Worm (Caenorhabditis elegans) whole organism, late embryonic: ENCODE measurements around the gene wht-2.

ENCODE experiments used
- C08G9.2 ChIP-seq: sonication (generic microtip); optimal IDR thresholded peaks from 2 replicates; lab custom pipeline; 2016; ENCODE audit warnings: mild to moderate bottlenecking, missing genetic modification characterization, moderate library complexity, missing compliant biosample characterization
- C38D4.7 ChIP-seq: fragments of 200-800 bp; sonication (Bioruptor generic); optimal IDR thresholded peaks from 2 replicates; lab custom pipeline; 2018; ENCODE audit warnings: mild to moderate bottlenecking, missing genetic modification characterization, moderate library complexity, missing compliant biosample characterization
- F13H6.1 ChIP-seq: sonication (generic microtip); optimal IDR thresholded peaks from 2 replicates; lab custom pipeline; 2016; ENCODE audit warnings: missing genetic modification characterization, missing compliant biosample characterization
- T23F11.4 ChIP-seq: fragments of 200-800 bp; sonication (Bioruptor generic); optimal IDR thresholded peaks from 2 replicates; lab custom pipeline; 2018; ENCODE audit warnings: mild to moderate bottlenecking, missing genetic modification characterization, missing compliant biosample characterization
- Y22D7AL.16 ChIP-seq: sonication (generic microtip); optimal IDR thresholded peaks from 2 replicates; lab custom pipeline; 2016; ENCODE audit warnings: missing genetic modification characterization, missing compliant biosample characterization
- ama-1 ChIP-seq: fragments of 150-350 bp; optimal IDR thresholded peaks from 2 replicates; lab custom pipeline; 2014
- ceh-14 ChIP-seq: sonication (generic microtip); optimal IDR thresholded peaks from 2 replicates; lab custom pipeline; 2016; ENCODE audit warnings: missing genotype, missing genetic modification characterization, missing compliant biosample characterization
- ceh-18 ChIP-seq: sonication (generic microtip); optimal IDR thresholded peaks from 2 replicates; lab custom pipeline; 2016; ENCODE audit warnings: missing genetic modification characterization, missing compliant biosample characterization
- ceh-19 ChIP-seq: fragments of 200-800 bp; sonication (Bioruptor generic); optimal IDR thresholded peaks from 2 replicates; lab custom pipeline; 2018; ENCODE audit warnings: mild to moderate bottlenecking, missing genetic modification characterization, missing compliant biosample characterization
- ceh-2 ChIP-seq: sonication (generic microtip); optimal IDR thresholded peaks from 2 replicates; lab custom pipeline; 2016; ENCODE audit warnings: missing genotype, missing genetic modification characterization, missing compliant biosample characterization
- ceh-22 ChIP-seq: sonication (generic microtip); optimal IDR thresholded peaks from 2 replicates; lab custom pipeline; 2017; ENCODE audit warnings: missing biosample characterization, missing genetic modification characterization
- ceh-31 ChIP-seq: sonication (generic microtip); optimal IDR thresholded peaks from 2 replicates; lab custom pipeline; 2016; ENCODE audit warnings: missing genetic modification characterization, missing compliant biosample characterization
- ceh-45 ChIP-seq: fragments of 200-800 bp; sonication (Bioruptor generic); IDR thresholded peaks from 2 replicates; pipeline ENCODE4 v1.3.6; 2022; ENCODE audit warnings: missing genetic modification reagents, missing genetic modification characterization, missing compliant biosample characterization
- ceh-48 ChIP-seq: sonication (generic microtip); optimal IDR thresholded peaks from 2 replicates; lab custom pipeline; 2016; ENCODE audit warnings: missing genetic modification characterization, inconsistent platforms, missing compliant biosample characterization
- che-1 ChIP-seq: sonication (generic microtip); optimal IDR thresholded peaks from 2 replicates; lab custom pipeline; 2016; ENCODE audit warnings: mild to moderate bottlenecking, missing genetic modification characterization, missing compliant biosample characterization
- dve-1 ChIP-seq: sonication (generic microtip); optimal IDR thresholded peaks from 2 replicates; lab custom pipeline; 2017; ENCODE audit warnings: antibody characterized with exemption, mild to moderate bottlenecking, missing genetic modification characterization, missing compliant biosample characterization
- elt-2 ChIP-seq: sonication (generic microtip); optimal IDR thresholded peaks from 2 replicates; lab custom pipeline; 2016; ENCODE audit warnings: missing genetic modification reagents, missing genetic modification characterization, missing compliant biosample characterization
- elt-4 ChIP-seq: sonication (generic microtip); optimal IDR thresholded peaks from 2 replicates; lab custom pipeline; 2016; ENCODE audit warnings: missing genetic modification characterization, missing compliant biosample characterization
- ets-4 ChIP-seq: sonication (generic microtip); optimal IDR thresholded peaks from 2 replicates; lab custom pipeline; 2016; ENCODE audit warnings: missing genetic modification characterization, missing compliant biosample characterization
- eyg-1 ChIP-seq: sonication (generic microtip); optimal IDR thresholded peaks from 2 replicates; lab custom pipeline; 2016; ENCODE audit warnings: missing genotype, missing genetic modification characterization, missing compliant biosample characterization
- fax-1 ChIP-seq: sonication (generic microtip); optimal IDR thresholded peaks from 2 replicates; lab custom pipeline; 2016; ENCODE audit warnings: missing genotype, missing genetic modification characterization, missing compliant biosample characterization
- fkh-6 ChIP-seq: sonication (generic microtip); optimal IDR thresholded peaks from 2 replicates; lab custom pipeline; 2016; ENCODE audit warnings: missing genetic modification characterization, missing compliant biosample characterization
- gmeb-2 ChIP-seq: sonication (generic microtip); optimal IDR thresholded peaks from 2 replicates; lab custom pipeline; 2016; ENCODE audit warnings: missing genetic modification characterization, inconsistent platforms, missing compliant biosample characterization
- hlh-13 ChIP-seq: fragments of 200-800 bp; sonication (Bioruptor generic); optimal IDR thresholded peaks from 2 replicates; lab custom pipeline; 2018; ENCODE audit warnings: mild to moderate bottlenecking, missing genetic modification characterization, missing compliant biosample characterization
- hlh-30 ChIP-seq: sonication (generic microtip); optimal IDR thresholded peaks from 2 replicates; lab custom pipeline; 2017; ENCODE audit warnings: antibody characterized with exemption, missing genetic modification characterization, missing compliant biosample characterization; ENCODE audit not compliant: insufficient read depth
- lim-6 ChIP-seq: sonication (generic microtip); optimal IDR thresholded peaks from 2 replicates; lab custom pipeline; 2016; ENCODE audit warnings: missing genetic modification characterization, missing compliant biosample characterization
- lin-11 ChIP-seq: fragments of 200-800 bp; sonication (Bioruptor generic); optimal IDR thresholded peaks from 2 replicates; lab custom pipeline; 2018; ENCODE audit warnings: mild to moderate bottlenecking, missing genetic modification characterization, missing compliant biosample characterization
- madf-2 ChIP-seq: sonication (generic microtip); optimal IDR thresholded peaks from 2 replicates; lab custom pipeline; 2017; ENCODE audit warnings: missing genetic modification characterization, missing compliant biosample characterization
- nfya-1 ChIP-seq: sonication (generic microtip); optimal IDR thresholded peaks from 2 replicates; lab custom pipeline; 2017; ENCODE audit warnings: missing genetic modification characterization, mild to moderate bottlenecking, missing compliant biosample characterization, antibody characterized with exemption, moderate library complexity
- nhr-11 ChIP-seq: fragments of 150-350 bp; optimal IDR thresholded peaks from 2 replicates; lab custom pipeline; 2014; ENCODE audit warnings: missing biosample characterization, missing genetic modification characterization
- nhr-232 ChIP-seq: sonication (generic microtip); optimal IDR thresholded peaks from 2 replicates; lab custom pipeline; 2016; ENCODE audit warnings: missing genetic modification characterization, missing compliant biosample characterization
- npax-4 ChIP-seq: sonication (generic microtip); optimal IDR thresholded peaks from 2 replicates; lab custom pipeline; 2016; ENCODE audit warnings: missing genetic modification characterization, missing compliant biosample characterization
- pha-4 ChIP-seq: fragments of 150-350 bp; optimal IDR thresholded peaks from 2 replicates; lab custom pipeline; 2018; ENCODE audit warnings: missing biosample characterization, missing genetic modification reagents, missing genetic modification characterization
- pqm-1 ChIP-seq: sonication (generic microtip); optimal IDR thresholded peaks from 2 replicates; lab custom pipeline; 2016; ENCODE audit warnings: missing genetic modification characterization, missing compliant biosample characterization
- ref-2 ChIP-seq: sonication (generic microtip); optimal IDR thresholded peaks from 2 replicates; lab custom pipeline; 2016; ENCODE audit warnings: missing genetic modification characterization, missing compliant biosample characterization
- rnt-1 ChIP-seq: sonication (generic microtip); optimal IDR thresholded peaks from 2 replicates; lab custom pipeline; 2016; ENCODE audit warnings: missing genetic modification characterization, missing compliant biosample characterization
- sdc-2 ChIP-seq: sonication (generic microtip); optimal IDR thresholded peaks from 2 replicates; lab custom pipeline; 2016; ENCODE audit warnings: missing genotype, missing genetic modification characterization, missing compliant biosample characterization
- sox-4 ChIP-seq: sonication (generic microtip); optimal IDR thresholded peaks from 2 replicates; lab custom pipeline; 2017; ENCODE audit warnings: mild to moderate bottlenecking, missing genetic modification characterization, inconsistent platforms, missing compliant biosample characterization
- tbx-2 ChIP-seq: sonication (generic microtip); optimal IDR thresholded peaks from 2 replicates; lab custom pipeline; 2016; ENCODE audit warnings: missing genetic modification characterization, missing compliant biosample characterization
- unc-3 ChIP-seq, 2 experiments: fragments of 200-800 bp in 1 of 2; sonication (Bioruptor generic) in 1 of 2; sonication (generic microtip) in 1 of 2; conservative IDR thresholded peaks in 1 of 2; optimal IDR thresholded peaks in 1 of 2; 2 replicates each; pipeline versions ENCODE4 v1.3.6 to Lab custom; 2016 to 2022; ENCODE audit warnings: missing compliant biosample characterization in 2 of 2, missing genetic modification characterization in 2 of 2, missing genetic modification reagents in 1 of 2
- unc-42 ChIP-seq: sonication (generic microtip); optimal IDR thresholded peaks from 2 replicates; lab custom pipeline; 2016; ENCODE audit warnings: missing genotype, missing genetic modification characterization, missing compliant biosample characterization
- unc-55 ChIP-seq: sonication (generic microtip); optimal IDR thresholded peaks from 2 replicates; lab custom pipeline; 2017; ENCODE audit warnings: missing biosample characterization, missing genetic modification reagents, missing genetic modification characterization
- unc-86 ChIP-seq: sonication (generic microtip); optimal IDR thresholded peaks from 2 replicates; lab custom pipeline; 2016; ENCODE audit warnings: missing genetic modification characterization, missing compliant biosample characterization

The wht-2 gene

DNA sequence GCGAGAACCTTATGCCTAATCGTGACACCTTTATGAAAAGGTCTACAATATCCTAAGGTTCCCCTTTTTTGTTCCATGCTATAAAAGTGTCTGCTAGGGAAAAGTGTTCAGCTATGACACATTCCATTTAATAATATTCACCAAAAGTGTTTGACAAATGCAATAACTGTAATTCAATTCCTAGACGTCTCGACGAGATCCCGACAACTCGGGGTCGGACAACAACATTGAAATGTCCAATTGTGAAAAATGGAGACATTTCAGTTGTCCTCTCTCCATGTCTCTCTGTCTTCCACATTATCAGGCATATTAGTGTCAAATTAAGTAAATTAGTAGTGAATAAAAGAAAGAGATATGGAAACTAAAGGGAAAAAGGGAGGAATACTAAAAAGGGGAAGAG, 38.8 kb upstream of the wht-2 start:
- TF ChIP-seq hlh-30 (tag; lab: Kevin White, UChicago): no peak
- TF ChIP-seq unc-42: peak; percentile 90

DNA sequence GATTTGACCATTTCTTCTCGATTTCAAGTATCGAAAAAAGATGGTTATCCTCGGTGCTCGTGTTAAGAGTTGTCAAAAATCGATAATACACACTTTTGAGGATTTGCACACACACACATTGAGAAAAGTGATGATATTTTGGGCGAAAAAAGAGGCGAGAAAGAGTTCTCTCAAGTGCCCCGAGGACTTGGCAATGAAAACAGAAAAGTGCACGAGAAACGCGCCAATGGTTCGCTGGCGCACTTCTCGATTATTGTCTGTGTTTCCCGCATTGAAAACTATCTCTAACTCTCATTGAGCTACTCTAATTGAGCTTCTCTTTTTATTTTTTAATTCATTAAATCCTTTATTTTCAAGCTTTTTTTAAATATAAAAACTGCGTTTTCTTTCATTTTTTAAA, 36.5 kb upstream of the wht-2 start:
- no peak for TF ChIP-seq pqm-1 (tag; lab: Kevin White, UChicago)
- no peak for TF ChIP-seq lin-11 (tag; lab: Kevin White, UChicago)
- TF ChIP-seq hlh-30 (tag; lab: Kevin White, UChicago): no peak
- no peak for TF ChIP-seq ceh-14 (tag; lab: Kevin White, UChicago)
- no peak for TF ChIP-seq Y22D7AL.16 (tag; lab: Kevin White, UChicago)
- no peak for TF ChIP-seq nhr-11
- TF ChIP-seq lim-6 (tag; lab: Kevin White, UChicago): no peak
- TF ChIP-seq unc-42: peak; percentile 41
- peak; percentile 33 for TF ChIP-seq ceh-48 (tag; lab: Kevin White, UChicago)
- peak; percentile 22 for TF ChIP-seq ceh-31 (tag; lab: Kevin White, UChicago)
- TF ChIP-seq T23F11.4: no peak
- TF ChIP-seq ceh-18 (tag; lab: Kevin White, UChicago): peak; percentile 51
- no peak for TF ChIP-seq C08G9.2
- TF ChIP-seq che-1: no peak
- no peak for TF ChIP-seq sox-4 (tag; lab: Kevin White, UChicago)
- no peak for TF ChIP-seq gmeb-2 (tag; lab: Kevin White, UChicago)
- TF ChIP-seq ceh-45 (GFP tag; lab: Robert Waterston, UW): no peak
- no peak for TF ChIP-seq eyg-1 (tag; lab: Kevin White, UChicago)
- no peak for TF ChIP-seq nhr-232 (tag; lab: Kevin White, UChicago)
- TF ChIP-seq ref-2 (tag; lab: Kevin White, UChicago): no peak
- TF ChIP-seq tbx-2 (tag; lab: Kevin White, UChicago): peak; percentile 58
- TF ChIP-seq unc-3 (GFP tag; conservative IDR thresholded peaks at IDR 0.05; lab: Robert Waterston, UW): no peak
- no peak for TF ChIP-seq unc-3 (tag; optimal IDR thresholded peaks at IDR 0.05; lab: Kevin White, UChicago)
- no peak for TF ChIP-seq hlh-13 (GFP tag; lab: Kevin White, UChicago)
- no peak for TF ChIP-seq ceh-19 (GFP tag; lab: Kevin White, UChicago)
- TF ChIP-seq elt-4: no peak
- TF ChIP-seq sdc-2: no peak
- peak; percentile 45 for TF ChIP-seq nfya-1
- TF ChIP-seq rnt-1: no peak
- no peak for TF ChIP-seq ceh-22 (tag; lab: Kevin White, UChicago)
- TF ChIP-seq dve-1 (tag; lab: Kevin White, UChicago): no peak
- no peak for TF ChIP-seq unc-86 (tag; lab: Kevin White, UChicago)
- TF ChIP-seq ceh-2 (tag; lab: Kevin White, UChicago): no peak
- no peak for TF ChIP-seq fkh-6 (tag; lab: Kevin White, UChicago)
- no peak for TF ChIP-seq ets-4

DNA sequence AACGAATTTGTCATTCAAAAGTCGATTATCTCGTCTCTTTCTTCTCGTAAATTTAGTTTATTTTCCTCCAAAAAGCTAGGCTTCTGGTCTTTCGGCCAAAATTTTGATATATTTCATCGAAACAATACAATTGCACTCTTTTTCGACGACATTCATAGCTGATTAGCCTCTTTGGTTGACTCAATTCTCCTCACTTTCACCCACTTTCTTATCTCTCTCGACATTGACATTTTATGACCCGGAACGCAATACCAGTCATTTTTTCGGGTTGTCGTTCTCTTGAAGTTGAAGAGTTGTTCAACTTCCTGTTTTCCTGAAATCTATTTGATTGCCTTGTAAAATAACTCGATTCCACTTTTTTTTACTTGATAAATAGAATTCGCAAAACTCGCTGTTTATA, 35.7 kb upstream of the wht-2 start:
- TF ChIP-seq che-1 (no peak), eyg-1 (tag; lab: Kevin White, UChicago) (no peak), ama-1 (no peak), dve-1 (tag; lab: Kevin White, UChicago) (no peak), C38D4.7 (no peak), rnt-1 (no peak), fax-1 (tag; lab: Kevin White, UChicago) (no peak), elt-4 (no peak), pha-4 (tag; lab: Kevin White, UChicago) (no peak), madf-2 (no peak), elt-2 (no peak), lin-11 (tag; lab: Kevin White, UChicago) (no peak), npax-4 (tag; lab: Kevin White, UChicago) (no peak), unc-55 (GFP tag; lab: Kevin White, UChicago) (no peak), F13H6.1 (tag; lab: Kevin White, UChicago) (no peak), ceh-45 (GFP tag; lab: Robert Waterston, UW) (no peak)
